Fruit fly (Drosophila melanogaster) whole organism, embryonic: Measurements from ENCODE around the gene heix.

Source experiments
- Adf1 ChIP-seq: fragments of 200-800 bp; sonication (Bioruptor generic); IDR thresholded peaks from 2 replicates; pipeline ENCODE4 v1.3.6; 2022; ENCODE audit warnings: missing biosample characterization, missing genetic modification characterization
- Asciz ChIP-seq: fragments of 200-800 bp; sonication (Bioruptor generic); optimal IDR thresholded peaks from 2 replicates; lab custom pipeline; 2017; ENCODE audit warnings: missing biosample characterization, mild to moderate bottlenecking, missing genetic modification characterization, missing genetic modification reagents
- Bteb2 ChIP-seq: fragments of 200-800 bp; sonication (Bioruptor generic); optimal IDR thresholded peaks from 2 replicates; lab custom pipeline; 2016; ENCODE audit warnings: missing biosample characterization, missing genetic modification characterization
- CG10267 ChIP-seq: fragments of 200-800 bp; sonication (Bioruptor generic); optimal IDR thresholded peaks from 2 replicates; lab custom pipeline; 2018; ENCODE audit warnings: missing biosample characterization, mild to moderate bottlenecking, missing genetic modification characterization, moderate library complexity
- CG1233 ChIP-seq: fragments of 200-800 bp; sonication (Bioruptor generic); optimal IDR thresholded peaks from 4 replicates; lab custom pipeline; 2018; ENCODE audit warnings: missing biosample characterization, mild to moderate bottlenecking, missing genetic modification characterization
- CG12659 ChIP-seq: fragments of 200-800 bp; sonication (Bioruptor generic); optimal IDR thresholded peaks from 3 replicates; lab custom pipeline; 2017; ENCODE audit warnings: mild to moderate bottlenecking, missing biosample characterization, missing genetic modification reagents, missing genetic modification characterization
- CG13296 ChIP-seq: fragments of 200-800 bp; sonication (Bioruptor generic); optimal IDR thresholded peaks from 3 replicates; lab custom pipeline; 2018; ENCODE audit warnings: missing biosample characterization, mild to moderate bottlenecking, missing genetic modification characterization
- CG13894 ChIP-seq: fragments of 200-800 bp; sonication (Bioruptor generic); optimal IDR thresholded peaks from 3 replicates; lab custom pipeline; 2018; ENCODE audit warnings: missing biosample characterization, mild to moderate bottlenecking, missing genetic modification characterization, moderate library complexity
- CG14860 ChIP-seq: fragments of 200-800 bp; sonication (Bioruptor generic); IDR thresholded peaks from 3 replicates; pipeline ENCODE4 v1.3.6; 2022; ENCODE audit warnings: missing biosample characterization, missing genetic modification characterization; ENCODE audit not compliant: partially characterized antibody
- CG15479 ChIP-seq: fragments of 200-800 bp; sonication (Bioruptor generic); optimal IDR thresholded peaks from 3 replicates; lab custom pipeline; 2019; ENCODE audit warnings: missing biosample characterization, mild to moderate bottlenecking, missing genetic modification characterization, moderate library complexity
- CG17568 ChIP-seq: fragments of 200-800 bp; sonication (Bioruptor generic); optimal IDR thresholded peaks from 2 replicates; lab custom pipeline; 2018; ENCODE audit warnings: missing biosample characterization, mild to moderate bottlenecking, missing genetic modification characterization, moderate library complexity
- CG17802 ChIP-seq: fragments of 200-800 bp; sonication (Bioruptor generic); optimal IDR thresholded peaks from 2 replicates; lab custom pipeline; 2018; ENCODE audit warnings: missing biosample characterization, mild to moderate bottlenecking, missing genetic modification characterization, moderate library complexity
- CG30403 ChIP-seq: fragments of 200-800 bp; sonication (Bioruptor generic); optimal IDR thresholded peaks from 3 replicates; lab custom pipeline; 2016; ENCODE audit warnings: missing biosample characterization, missing genetic modification characterization
- CG3065 ChIP-seq: fragments of 200-800 bp; sonication (Bioruptor generic); optimal IDR thresholded peaks from 2 replicates; lab custom pipeline; 2016; ENCODE audit warnings: missing biosample characterization, missing genetic modification characterization
- CG31224 ChIP-seq: fragments of 200-800 bp; sonication (Bioruptor generic); IDR thresholded peaks from 2 replicates; pipeline ENCODE4 v1.3.6; 2022; ENCODE audit warnings: missing biosample characterization, missing genetic modification characterization
- CG31388 ChIP-seq: fragments of 200-800 bp; sonication (Bioruptor generic); optimal IDR thresholded peaks from 2 replicates; lab custom pipeline; 2016; ENCODE audit warnings: missing biosample characterization, missing genetic modification characterization
- CG3407 ChIP-seq: fragments of 200-800 bp; sonication (Bioruptor generic); optimal IDR thresholded peaks from 2 replicates; lab custom pipeline; 2018; ENCODE audit warnings: missing biosample characterization, mild to moderate bottlenecking, missing genetic modification characterization
- CG4820 ChIP-seq: fragments of 200-800 bp; sonication (Bioruptor generic); optimal IDR thresholded peaks from 3 replicates; lab custom pipeline; 2016; ENCODE audit warnings: missing biosample characterization, missing genetic modification characterization
- CG5180 ChIP-seq: fragments of 200-800 bp; sonication (Bioruptor generic); optimal IDR thresholded peaks from 3 replicates; lab custom pipeline; 2017; ENCODE audit warnings: missing biosample characterization, missing genetic modification characterization, mild to moderate bottlenecking, moderate library complexity, missing genetic modification reagents
- CG5953 ChIP-seq: fragments of 200-800 bp; sonication (Bioruptor generic); IDR thresholded peaks from 2 replicates; pipeline ENCODE4 v1.3.6; 2022; ENCODE audit warnings: missing biosample characterization, missing genetic modification characterization
- CG7745 ChIP-seq: fragments of 200-800 bp; sonication (Bioruptor generic); optimal IDR thresholded peaks from 2 replicates; lab custom pipeline; 2018; ENCODE audit warnings: missing biosample characterization, mild to moderate bottlenecking, missing genetic modification characterization, moderate library complexity
- CG7839 ChIP-seq: fragments of 200-800 bp; sonication (Bioruptor generic); optimal IDR thresholded peaks from 3 replicates; lab custom pipeline; 2018; ENCODE audit warnings: missing biosample characterization, mild to moderate bottlenecking, missing genetic modification characterization, moderate library complexity
- Doc3 ChIP-seq: fragments of 200-800 bp; sonication (Bioruptor generic); IDR thresholded peaks from 3 replicates; pipeline ENCODE4 v1.3.6; 2022; ENCODE audit warnings: missing biosample characterization, missing genetic modification characterization; ENCODE audit not compliant: partially characterized antibody
- ERR ChIP-seq: fragments of 200-800 bp; sonication (Bioruptor generic); optimal IDR thresholded peaks from 2 replicates; lab custom pipeline; 2016; ENCODE audit warnings: missing biosample characterization, missing genetic modification characterization
- Ets97D ChIP-seq: fragments of 200-800 bp; sonication (Bioruptor generic); optimal IDR thresholded peaks from 3 replicates; lab custom pipeline; 2016; ENCODE audit warnings: missing biosample characterization, missing genetic modification characterization
- HmgZ ChIP-seq: fragments of 200-800 bp; sonication (Bioruptor generic); optimal IDR thresholded peaks from 2 replicates; lab custom pipeline; 2018; ENCODE audit warnings: missing biosample characterization, mild to moderate bottlenecking, missing genetic modification characterization
- Hr3 ChIP-seq: fragments of 200-800 bp; sonication (Bioruptor generic); optimal IDR thresholded peaks from 3 replicates; lab custom pipeline; 2016; ENCODE audit warnings: missing biosample characterization, missing genetic modification characterization
- NK7.1 ChIP-seq: fragments of 200-800 bp; sonication (Bioruptor generic); optimal IDR thresholded peaks from 3 replicates; lab custom pipeline; 2016; ENCODE audit warnings: missing biosample characterization, missing genetic modification characterization
- Nf-YB ChIP-seq: fragments of 200-800 bp; sonication (Bioruptor generic); optimal IDR thresholded peaks from 3 replicates; lab custom pipeline; 2019; ENCODE audit warnings: missing biosample characterization, mild to moderate bottlenecking, missing genetic modification characterization, moderate library complexity
- Optix ChIP-seq: fragments of 200-800 bp; sonication (Bioruptor generic); IDR thresholded peaks from 3 replicates; pipeline ENCODE4 v1.3.6; 2022; ENCODE audit warnings: missing biosample characterization, missing genetic modification characterization
- Scr ChIP-seq: fragments of 200-800 bp; sonication (Bioruptor generic); IDR thresholded peaks from 2 replicates; pipeline ENCODE4 v1.3.6; 2022; ENCODE audit warnings: missing biosample characterization, missing genetic modification characterization; ENCODE audit not compliant: partially characterized antibody
- Side ChIP-seq: fragments of 200-800 bp; sonication (Bioruptor generic); optimal IDR thresholded peaks from 2 replicates; lab custom pipeline; 2016; ENCODE audit warnings: missing biosample characterization, missing genetic modification characterization
- Tbp ChIP-seq: fragments of >200 bp; optimal IDR thresholded peaks from 2 replicates; lab custom pipeline; 2018; ENCODE audit warnings: missing biosample characterization, missing genetic modification characterization
- al ChIP-seq: fragments of 200-800 bp; sonication (Bioruptor generic); IDR thresholded peaks from 2 replicates; pipeline ENCODE4 v1.3.6; 2022; ENCODE audit warnings: missing biosample characterization, missing genetic modification characterization
- cato ChIP-seq: fragments of 200-800 bp; sonication (Bioruptor generic); optimal IDR thresholded peaks from 2 replicates; lab custom pipeline; 2016; ENCODE audit warnings: missing biosample characterization, missing genetic modification characterization, borderline replicate concordance
- croc ChIP-seq: fragments of 200-800 bp; sonication (Bioruptor generic); conservative IDR thresholded peaks from 3 replicates; pipeline ENCODE4 v1.3.6; 2022; ENCODE audit warnings: missing biosample characterization, missing genetic modification characterization
- crol ChIP-seq: fragments of 200-800 bp; sonication (Bioruptor generic); IDR thresholded peaks from 2 replicates; pipeline ENCODE4 v1.3.6; 2022; ENCODE audit warnings: missing biosample characterization, missing genetic modification characterization
- dan ChIP-seq: fragments of 200-800 bp; sonication (Bioruptor generic); IDR thresholded peaks from 2 replicates; pipeline ENCODE4 v1.3.6; 2022; ENCODE audit warnings: missing biosample characterization, missing genetic modification characterization
- disco-r ChIP-seq: fragments of 200-800 bp; sonication (Bioruptor generic); optimal IDR thresholded peaks from 2 replicates; lab custom pipeline; 2016; ENCODE audit warnings: missing biosample characterization, missing genetic modification characterization
- emc ChIP-seq: fragments of 200-800 bp; sonication (Bioruptor generic); optimal IDR thresholded peaks from 2 replicates; lab custom pipeline; 2016; ENCODE audit warnings: missing biosample characterization, missing genetic modification characterization
- grn ChIP-seq: fragments of 200-800 bp; sonication (Bioruptor generic); optimal IDR thresholded peaks from 3 replicates; lab custom pipeline; 2017; ENCODE audit warnings: missing biosample characterization, missing genetic modification characterization
- ken ChIP-seq: fragments of 200-800 bp; sonication (Bioruptor generic); IDR thresholded peaks from 3 replicates; pipeline ENCODE4 v1.3.6; 2022; ENCODE audit warnings: missing biosample characterization, missing genetic modification characterization
- klu ChIP-seq: fragments of 200-800 bp; sonication (Bioruptor generic); IDR thresholded peaks from 2 replicates; pipeline ENCODE4 v1.3.6; 2022; ENCODE audit warnings: missing biosample characterization, missing genetic modification characterization
- lilli ChIP-seq: fragments of 200-800 bp; sonication (Bioruptor generic); optimal IDR thresholded peaks from 3 replicates; lab custom pipeline; 2016; ENCODE audit warnings: missing biosample characterization, missing genetic modification characterization
- prd ChIP-seq, 3 experiments: fragments of >200 bp in 2 of 3; fragments of 200-800 bp in 1 of 3; sonication (Bioruptor generic) in 1 of 3; optimal IDR thresholded peaks in 2 of 3; IDR thresholded peaks in 1 of 3; 2 replicates in 2 of 3; 3 replicates in 1 of 3; pipeline versions ENCODE4 v1.3.6 to Lab custom; 2017 to 2022; ENCODE audit warnings: missing biosample characterization in 1 of 3, missing genetic modification characterization in 1 of 3
- sna ChIP-seq: fragments of 200-800 bp; sonication (Bioruptor generic); IDR thresholded peaks from 2 replicates; pipeline ENCODE4 v1.3.6; 2022; ENCODE audit warnings: missing biosample characterization, missing genetic modification characterization; ENCODE audit not compliant: partially characterized antibody
- tna ChIP-seq: fragments of 200-800 bp; sonication (Bioruptor generic); IDR thresholded peaks from 2 replicates; pipeline ENCODE4 v1.3.6; 2022; ENCODE audit warnings: missing biosample characterization, missing genetic modification characterization; ENCODE audit not compliant: partially characterized antibody
- trh ChIP-seq: fragments of 200-800 bp; sonication (Bioruptor generic); optimal IDR thresholded peaks from 2 replicates; lab custom pipeline; 2016; ENCODE audit warnings: missing biosample characterization, missing genetic modification characterization
- usp ChIP-seq: fragments of >200 bp; optimal IDR thresholded peaks from 2 replicates; lab custom pipeline; 2017; ENCODE audit warnings: missing biosample characterization, missing genetic modification characterization
- wor ChIP-seq: fragments of 200-800 bp; sonication (Bioruptor generic); IDR thresholded peaks from 2 replicates; pipeline ENCODE4 v1.3.6; 2022; ENCODE audit warnings: missing biosample characterization, missing genetic modification characterization

heix gene

DNA sequence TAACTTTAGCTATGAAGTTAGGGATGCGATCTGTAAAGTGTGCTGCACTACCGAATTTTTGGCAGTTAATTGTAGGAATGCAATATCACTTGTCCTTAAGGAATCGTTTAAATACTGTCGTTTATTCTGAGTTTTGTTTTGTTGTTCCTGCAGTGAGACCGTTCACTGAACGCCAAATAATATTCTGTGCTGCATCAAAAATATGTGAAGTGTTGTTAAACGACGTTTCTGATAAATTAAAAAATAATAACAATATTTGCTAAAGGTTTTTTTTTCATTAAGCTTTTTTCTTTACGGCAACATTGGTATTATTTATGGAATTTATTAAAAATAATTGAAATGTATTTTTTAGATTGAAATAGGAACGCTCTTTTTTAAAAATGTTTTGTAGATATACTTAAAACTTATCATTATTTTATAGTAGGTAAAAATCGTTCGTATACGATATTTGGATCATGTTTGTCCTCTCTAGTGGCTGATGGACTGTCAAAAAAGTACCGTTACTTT lies 3.2 kb upstream of the heix start, which contains the start of gene GMF (continued):
- peak; percentile 11 for TF ChIP-seq cato (GFP tag; lab: Kevin White, UChicago)
- TF ChIP-seq CG7839 (tag; lab: Kevin White, UChicago): no peak
- TF ChIP-seq Tbp: no peak
- no peak for TF ChIP-seq tna (GFP tag; lab: Robert Waterston, UW)
- TF ChIP-seq klu: no peak
- TF ChIP-seq CG31388 (GFP tag; lab: Kevin White, UChicago): no peak
- peak; percentile 6 for TF ChIP-seq Bteb2
- TF ChIP-seq al (GFP tag; lab: Robert Waterston, UW): no peak
- TF ChIP-seq CG14860 (GFP tag; lab: Robert Waterston, UW): no peak
- TF ChIP-seq disco-r: no peak
- peak; percentile 49 for TF ChIP-seq CG30403 (GFP tag; lab: Kevin White, UChicago)
- TF ChIP-seq Adf1: peak; percentile 26; the same call in 1 of the 2 replicates
- TF ChIP-seq prd (optimal IDR thresholded peaks at IDR 0.05; lab: Kevin White, UChicago): no peak
- TF ChIP-seq prd (GFP tag; IDR thresholded peaks at IDR 0.05; lab: Robert Waterston, UW): no peak
- no peak for TF ChIP-seq CG15479 (GFP tag; lab: Kevin White, UChicago)
- no peak for TF ChIP-seq ERR (GFP tag; lab: Kevin White, UChicago)
- no peak for TF ChIP-seq trh (GFP tag; lab: Kevin White, UChicago)
- peak; percentile 22 for TF ChIP-seq CG13296 (GFP tag; lab: Kevin White, UChicago)
- TF ChIP-seq ken (GFP tag; lab: Robert Waterston, UW): no peak
- no peak for TF ChIP-seq croc
- no peak for TF ChIP-seq NK7.1 (GFP tag; lab: Kevin White, UChicago)
- no peak for TF ChIP-seq CG1233 (GFP tag; lab: Kevin White, UChicago)
- TF ChIP-seq CG10267 (tag; lab: Kevin White, UChicago): peak; percentile 97
- no peak for TF ChIP-seq Side
- TF ChIP-seq HmgZ (tag; lab: Kevin White, UChicago): no peak
- TF ChIP-seq CG12659 (GFP tag; lab: Kevin White, UChicago): peak; percentile 67
- TF ChIP-seq lilli (GFP tag; lab: Kevin White, UChicago): peak; percentile 45
- no peak for TF ChIP-seq CG13894
- TF ChIP-seq Nf-YB (GFP tag; lab: Kevin White, UChicago): no peak
- TF ChIP-seq CG3065: peak; percentile 5
- TF ChIP-seq Doc3 (GFP tag; lab: Robert Waterston, UW): no peak
- TF ChIP-seq CG5953 (GFP tag; lab: Robert Waterston, UW): no peak
- TF ChIP-seq emc (GFP tag; lab: Kevin White, UChicago): no peak
- TF ChIP-seq Scr (GFP tag; lab: Robert Waterston, UW): peak; percentile 44; the same call in 1 of the 2 replicates
- TF ChIP-seq CG17568 (GFP tag; lab: Kevin White, UChicago): no peak
- no peak for TF ChIP-seq wor
- TF ChIP-seq Asciz (GFP tag; lab: Kevin White, UChicago): peak; percentile 26
- TF ChIP-seq usp: no peak
- TF ChIP-seq Hr3 (GFP tag; lab: Kevin White, UChicago): peak; percentile 37
- TF ChIP-seq CG4820: peak; percentile 21
- TF ChIP-seq CG31224 (GFP tag; lab: Robert Waterston, UW): no peak
- TF ChIP-seq CG17802: no peak
- TF ChIP-seq sna (GFP tag; lab: Robert Waterston, UW): no peak
- TF ChIP-seq CG7745: no peak
- peak; percentile 50 for TF ChIP-seq grn (GFP tag; lab: Kevin White, UChicago)
- no peak for TF ChIP-seq Optix (GFP tag; lab: Robert Waterston, UW)
- no peak for TF ChIP-seq crol (GFP tag; lab: Robert Waterston, UW)
- no peak for TF ChIP-seq CG3407 (GFP tag; lab: Kevin White, UChicago)
- no peak for TF ChIP-seq CG5180 (GFP tag; lab: Kevin White, UChicago)
- TF ChIP-seq Ets97D (GFP tag; lab: Kevin White, UChicago): peak; percentile 45
- TF ChIP-seq dan: no peak
